Fruit fly (Drosophila melanogaster): Measurements from ENCODE around the gene GstD6.

The GstD6 gene

DNA sequence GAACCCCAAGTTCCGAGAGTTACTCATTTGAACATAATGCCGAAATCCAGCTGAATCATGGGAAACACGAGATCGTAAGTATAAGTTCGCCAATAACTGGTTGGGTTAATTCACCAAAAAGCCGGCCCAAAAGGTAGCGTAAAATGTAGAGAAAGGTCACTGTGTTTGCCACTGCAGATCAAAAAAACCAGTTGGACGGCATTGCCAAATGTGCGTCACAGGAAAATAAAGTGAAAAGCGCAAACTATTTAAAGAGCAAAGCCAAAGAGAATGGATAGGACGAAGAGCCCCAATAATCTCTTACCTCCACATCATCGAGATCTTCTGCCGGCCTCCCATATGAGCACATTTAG, 6.3 kb upstream of the GstD6 start:
- TF ChIP-seq dl (GFP tag; optimal IDR thresholded peaks at IDR 0.05; ENCODE audit: insufficient read depth in 1 of 2, partially characterized antibody in 2 of 2) (peak in 1 of 2 experiments; percentile 49), Hnf4 (GFP tag; optimal IDR thresholded peaks at IDR 0.05) (no peak), woc (GFP tag; optimal IDR thresholded peaks at IDR 0.05) (peak; percentile 44), Vsx2 (GFP tag; optimal IDR thresholded peaks at IDR 0.05; ENCODE audit: partially characterized antibody) (peak; percentile 49), Dif (GFP tag; optimal IDR thresholded peaks at IDR 0.05; ENCODE audit: partially characterized antibody) (peak; percentile 63), sage (GFP tag; optimal IDR thresholded peaks at IDR 0.05) (no peak), CrebA (GFP tag; optimal IDR thresholded peaks at IDR 0.05; ENCODE audit: borderline replicate concordance) (peak; percentile 55), Rel (GFP tag; optimal IDR thresholded peaks at IDR 0.05) (peak; percentile 20), Rel (tag; optimal IDR thresholded peaks at IDR 0.05) (no peak)

DNA sequence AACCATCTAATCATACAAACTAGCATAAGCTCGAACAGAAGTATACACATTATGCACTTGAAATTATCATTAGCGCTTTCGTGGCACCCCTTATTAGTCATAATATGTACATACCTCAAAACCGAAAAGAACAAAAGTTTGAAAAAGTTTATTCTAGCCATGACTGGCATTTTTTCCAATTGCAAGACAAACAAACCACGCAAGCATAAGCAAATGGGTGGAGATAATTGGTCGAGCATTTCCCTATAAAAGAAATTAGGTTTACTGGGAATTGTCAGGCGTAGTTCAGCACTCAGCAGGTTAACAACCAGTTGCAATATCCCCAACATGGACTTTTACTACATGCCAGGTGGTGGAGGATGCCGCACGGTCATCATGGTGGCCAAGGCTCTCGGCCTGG, 5.3 kb upstream of the GstD6 start, which contains the start of gene GstD2:
TSS of gene GstD2 (plus strand) at position 301 of the 400 bp plus-strand sequence.
- TF ChIP-seq fru (GFP tag; optimal IDR thresholded peaks at IDR 0.05) = no peak
- TF ChIP-seq CrebA (GFP tag; optimal IDR thresholded peaks at IDR 0.05; ENCODE audit: borderline replicate concordance) = no peak
- no peak for TF ChIP-seq sage (GFP tag; optimal IDR thresholded peaks at IDR 0.05)
- TF ChIP-seq lola (GFP tag; optimal IDR thresholded peaks at IDR 0.05) = no peak
- TF ChIP-seq Dfd (GFP tag; optimal IDR thresholded peaks at IDR 0.05) = no peak
- no peak for TF ChIP-seq Rel (GFP tag; optimal IDR thresholded peaks at IDR 0.05)
- TF ChIP-seq Rel (tag; optimal IDR thresholded peaks at IDR 0.05) = no peak
- TF ChIP-seq Jra (GFP tag; optimal IDR thresholded peaks at IDR 0.05) = no peak
- TF ChIP-seq dsf (GFP tag; optimal IDR thresholded peaks at IDR 0.05; ENCODE audit: borderline replicate concordance) = no peak
- TF ChIP-seq woc (GFP tag; optimal IDR thresholded peaks at IDR 0.05) = no peak
- TF ChIP-seq Hr83 (GFP tag; optimal IDR thresholded peaks at IDR 0.05; ENCODE audit: poor library complexity, severe bottlenecking) = no peak
- TF ChIP-seq HLH106 (tag; optimal IDR thresholded peaks at IDR 0.05) = no peak
- no peak for TF ChIP-seq N (GFP tag; optimal IDR thresholded peaks at IDR 0.05)
- TF ChIP-seq foxo (GFP tag; optimal IDR thresholded peaks at IDR 0.05) = no peak
- TF ChIP-seq h (GFP tag; optimal IDR thresholded peaks at IDR 0.05) = no peak
- TF ChIP-seq CG32264 (GFP tag; optimal IDR thresholded peaks at IDR 0.05) = no peak

DNA sequence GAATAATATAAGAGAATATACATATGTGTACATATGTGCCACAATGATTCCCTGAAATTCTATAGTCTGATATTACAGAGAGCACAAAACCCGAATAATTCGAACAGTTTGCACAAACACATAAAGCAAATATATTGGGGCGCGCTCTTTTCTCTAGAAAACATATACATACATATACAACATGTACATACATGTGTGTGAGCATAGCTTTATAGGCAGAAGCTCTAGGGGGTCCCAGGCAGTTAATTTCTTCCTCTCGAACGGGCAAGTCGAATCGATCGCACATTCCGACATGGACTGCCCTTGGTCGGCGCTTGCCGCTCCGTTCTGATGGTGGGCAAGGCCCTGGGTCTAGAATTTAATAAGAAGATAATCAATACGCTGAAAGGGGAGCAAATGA, 4.1 kb upstream of the GstD6 start, which contains the start of gene GstD3:
TSS of gene GstD3 (plus strand) at position 269 of the 400 bp plus-strand sequence.
- no peak for TF ChIP-seq h (GFP tag; optimal IDR thresholded peaks at IDR 0.05)

DNA sequence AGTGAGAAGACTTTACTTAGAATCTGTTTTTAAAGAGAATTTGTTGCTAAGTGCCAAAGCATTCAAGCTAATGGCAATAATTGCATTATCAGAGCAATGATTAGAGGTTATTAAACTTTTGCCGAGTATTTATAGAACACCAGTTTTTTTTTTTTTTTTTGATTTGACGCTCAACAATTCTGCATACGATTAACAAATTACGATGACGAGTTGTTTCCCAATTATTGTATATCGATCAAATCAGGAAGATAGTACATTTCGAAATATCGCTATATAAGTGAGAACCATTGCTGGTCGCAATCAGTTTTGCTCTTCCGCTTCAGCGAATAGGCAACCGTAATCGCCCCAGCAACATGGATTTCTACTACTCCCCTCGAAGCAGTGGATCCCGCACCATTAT, 3.1 kb upstream of the GstD6 start, which contains the start of gene GstD4:
TSS of gene GstD4 (plus strand) at position 301 of the 400 bp plus-strand sequence.
- TF ChIP-seq usp (GFP tag; optimal IDR thresholded peaks at IDR 0.05) (no peak), CrebA (GFP tag; optimal IDR thresholded peaks at IDR 0.05; ENCODE audit: borderline replicate concordance) (no peak), HLH106 (tag; optimal IDR thresholded peaks at IDR 0.05) (no peak), sage (GFP tag; optimal IDR thresholded peaks at IDR 0.05) (no peak), fru (GFP tag; optimal IDR thresholded peaks at IDR 0.05) (no peak), Sp1 (GFP tag; optimal IDR thresholded peaks at IDR 0.05) (no peak), h (GFP tag; optimal IDR thresholded peaks at IDR 0.05) (no peak), woc (GFP tag; optimal IDR thresholded peaks at IDR 0.05) (no peak), tai (GFP tag; optimal IDR thresholded peaks at IDR 0.05) (no peak), Mio (GFP tag; optimal IDR thresholded peaks at IDR 0.05) (no peak), lola (GFP tag; optimal IDR thresholded peaks at IDR 0.05) (no peak), Vsx2 (GFP tag; optimal IDR thresholded peaks at IDR 0.05; ENCODE audit: partially characterized antibody) (no peak), CG9705 (GFP tag; optimal IDR thresholded peaks at IDR 0.05) (no peak), rgr (GFP tag; optimal IDR thresholded peaks at IDR 0.05) (no peak), N (GFP tag; optimal IDR thresholded peaks at IDR 0.05) (no peak), foxo (GFP tag; optimal IDR thresholded peaks at IDR 0.05) (no peak), brk (GFP tag; optimal IDR thresholded peaks at IDR 0.05) (no peak), GATAd (GFP tag; optimal IDR thresholded peaks at IDR 0.05) (no peak), OdsH (GFP tag; optimal IDR thresholded peaks at IDR 0.05) (no peak), dl (GFP tag; optimal IDR thresholded peaks at IDR 0.05; ENCODE audit: insufficient read depth in 1 of 2, partially characterized antibody in 2 of 2) (no peak)

DNA sequence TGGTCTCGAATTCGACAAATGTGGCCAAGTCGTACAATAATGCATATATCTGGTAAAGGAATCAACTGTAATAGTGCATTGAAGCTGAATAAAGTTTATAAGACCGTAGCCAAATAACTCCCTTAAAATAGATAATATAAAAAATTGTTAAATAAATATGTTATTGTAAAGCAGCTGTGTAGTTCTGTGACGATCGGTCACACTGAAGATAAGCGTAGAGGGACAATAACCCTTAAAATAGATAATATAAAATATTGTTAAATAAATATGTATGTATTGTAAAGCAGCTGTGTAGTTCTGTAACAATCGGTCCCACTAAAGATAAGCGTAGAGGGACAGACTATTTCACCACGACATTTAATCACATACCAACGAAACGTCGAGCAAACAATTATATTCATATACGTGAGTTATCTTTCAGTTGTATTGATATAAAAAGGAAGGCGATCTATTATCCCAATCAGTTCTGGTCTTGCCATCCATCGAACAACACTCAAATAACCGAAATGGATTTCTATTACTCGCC, 1.6 kb upstream of the GstD6 start, which contains the start of gene GstD5:
TSS of gene GstD5 (plus strand) at position 476 of the 526 bp plus-strand sequence.
- no peak for TF ChIP-seq rgr (GFP tag; optimal IDR thresholded peaks at IDR 0.05)
- no peak for TF ChIP-seq dl (GFP tag; optimal IDR thresholded peaks at IDR 0.05; ENCODE audit: insufficient read depth in 1 of 2, partially characterized antibody in 2 of 2)

Data from whole organism, wandering third instar larva.